Fruit fly (Drosophila melanogaster): Measurements from ENCODE around the gene CG13698.
A peak's percentile ranks its signal among the peaks of the same experiment; 100 is the strongest.

CG13698 gene

dm6 chr3L:18073559-18074134 lies 32.3 kb downstream of the CG13698 start, which contains the start of gene CG44004:
CG44004 (minus strand) TSS chr3L:18073863.
- no peak for TF ChIP-seq CG32006 (GFP tag; optimal IDR thresholded peaks at IDR 0.05)
- TF ChIP-seq CG11762 (GFP tag; optimal IDR thresholded peaks at IDR 0.05; ENCODE audit: insufficient read depth), result no peak
- TF ChIP-seq CG6854 (GFP tag; optimal IDR thresholded peaks at IDR 0.05), result peak; percentile 21
- TF ChIP-seq Eip78C (GFP tag), result peak; percentile 65
- peak; percentile 59 for TF ChIP-seq CG6276 (GFP tag; optimal IDR thresholded peaks at IDR 0.05)
- peak; percentile 47 for TF ChIP-seq svp (GFP tag)
- peak in 1 of 2 experiments; percentile 45 for TF ChIP-seq ss (GFP tag; optimal IDR thresholded peaks at IDR 0.05)
- peak; percentile 5 for TF ChIP-seq CG6808 (GFP tag; optimal IDR thresholded peaks at IDR 0.05)

dm6 chr3L:18072023-18072422 lies 33.9 kb downstream of the CG13698 start, which contains the start of gene CG44005:
CG44005 (minus strand) TSS chr3L:18072123.
- no peak for TF ChIP-seq Hr4 (GFP tag; optimal IDR thresholded peaks at IDR 0.05)
- no peak for TF ChIP-seq CG11294 (GFP tag; IDR thresholded peaks at IDR 0.05)
- no peak for TF ChIP-seq CG6276 (GFP tag; optimal IDR thresholded peaks at IDR 0.05)
- no peak for TF ChIP-seq Smox (GFP tag; optimal IDR thresholded peaks at IDR 0.05)
- TF ChIP-seq Ets21C (GFP tag; optimal IDR thresholded peaks at IDR 0.05), result no peak
- no peak for TF ChIP-seq CG8632 (GFP tag; optimal IDR thresholded peaks at IDR 0.05)
- no peak for TF ChIP-seq CG8319 (GFP tag; optimal IDR thresholded peaks at IDR 0.05)
- no peak for TF ChIP-seq Eip75B (GFP tag; optimal IDR thresholded peaks at IDR 0.05)
- no peak for TF ChIP-seq Met (GFP tag; optimal IDR thresholded peaks at IDR 0.05)
- TF ChIP-seq CG7368 (GFP tag; optimal IDR thresholded peaks at IDR 0.05), result no peak
- no peak for TF ChIP-seq topi (GFP tag; optimal IDR thresholded peaks at IDR 0.05)
- TF ChIP-seq OdsH (GFP tag; optimal IDR thresholded peaks at IDR 0.05), result no peak
- TF ChIP-seq spab (GFP tag; optimal IDR thresholded peaks at IDR 0.05), result no peak
- TF ChIP-seq salr (GFP tag; optimal IDR thresholded peaks at IDR 0.05), result no peak
- no peak for TF ChIP-seq Blimp-1 (GFP tag; optimal IDR thresholded peaks at IDR 0.05)
- TF ChIP-seq Eip78C (GFP tag), result no peak
- no peak for TF ChIP-seq CG4318 (GFP tag; optimal IDR thresholded peaks at IDR 0.05)
- no peak for TF ChIP-seq CG6163 (GFP tag; IDR thresholded peaks at IDR 0.05)
- no peak for TF ChIP-seq pdm3 (GFP tag; optimal IDR thresholded peaks at IDR 0.05)
- no peak for TF ChIP-seq CG6808 (GFP tag; optimal IDR thresholded peaks at IDR 0.05)

dm6 chr3L:18070050-18070449 lies 35.9 kb downstream of the CG13698 start, which contains the start of gene CG44006:
CG44006 (minus strand) TSS chr3L:18070150.
- TF ChIP-seq CG11294 (GFP tag; IDR thresholded peaks at IDR 0.05) (no peak; the same call in 1 of the 2 replicates), Blimp-1 (GFP tag; optimal IDR thresholded peaks at IDR 0.05) (no peak), pdm3 (GFP tag; optimal IDR thresholded peaks at IDR 0.05) (no peak), CG11762 (GFP tag; optimal IDR thresholded peaks at IDR 0.05; ENCODE audit: insufficient read depth) (no peak), Eip78C (GFP tag) (peak; percentile 16), cyc (GFP tag; optimal IDR thresholded peaks at IDR 0.05) (no peak)

dm6 chr3L:18064632-18065482 lies 41.1 kb downstream of the CG13698 start, which contains the start of gene Eip75B:
Eip75B (minus strand) TSS chr3L:18064696.
- peak; percentile 76 for TF ChIP-seq lz (GFP tag; optimal IDR thresholded peaks at IDR 0.05)
- no peak; the same call in 2 of the 3 replicates for TF ChIP-seq eg (GFP tag; IDR thresholded peaks at IDR 0.05)
- TF ChIP-seq fd85E (GFP tag; optimal IDR thresholded peaks at IDR 0.05), result no peak
- TF ChIP-seq CG10631 (GFP tag; optimal IDR thresholded peaks at IDR 0.05), result peak; percentile 67
- peak; percentile 55 for TF ChIP-seq fd59A (GFP tag; optimal IDR thresholded peaks at IDR 0.05)
- peak; percentile 25 for TF ChIP-seq CG11902 (GFP tag; optimal IDR thresholded peaks at IDR 0.05)
- TF ChIP-seq CG16779 (tag; optimal IDR thresholded peaks at IDR 0.05), result peak; percentile 4
- TF ChIP-seq CG8319 (GFP tag; optimal IDR thresholded peaks at IDR 0.05), result peak; percentile 50
- peak; percentile 68 for TF ChIP-seq Hr4 (GFP tag; optimal IDR thresholded peaks at IDR 0.05)
- peak; percentile 0 for TF ChIP-seq vri (GFP tag; optimal IDR thresholded peaks at IDR 0.05)
- TF ChIP-seq Hr39 (GFP tag; optimal IDR thresholded peaks at IDR 0.05), result peak; percentile 62
- peak; percentile 66 for TF ChIP-seq Smox (GFP tag; optimal IDR thresholded peaks at IDR 0.05)
- peak; percentile 71 for TF ChIP-seq OdsH (GFP tag; optimal IDR thresholded peaks at IDR 0.05)
- TF ChIP-seq CG11294 (GFP tag; IDR thresholded peaks at IDR 0.05), result no peak
- peak; percentile 64 for TF ChIP-seq CG6792 (GFP tag; optimal IDR thresholded peaks at IDR 0.05)
- peak; percentile 16 for TF ChIP-seq CG11762 (GFP tag; optimal IDR thresholded peaks at IDR 0.05; ENCODE audit: insufficient read depth)
- peak; percentile 49 for TF ChIP-seq Sox15 (GFP tag; optimal IDR thresholded peaks at IDR 0.05)
- TF ChIP-seq net (GFP tag; optimal IDR thresholded peaks at IDR 0.05), result peak; percentile 63
- TF ChIP-seq Sox102F (GFP tag; optimal IDR thresholded peaks at IDR 0.05), result peak; percentile 55
- TF ChIP-seq Ets96B (tag; optimal IDR thresholded peaks at IDR 0.05), result peak; percentile 62
- peak; percentile 56; the same call in 2 of the 3 replicates for TF ChIP-seq CG8119 (GFP tag; IDR thresholded peaks at IDR 0.05)
- TF ChIP-seq ss (GFP tag; optimal IDR thresholded peaks at IDR 0.05), result peak; percentile 4 to 33
- peak; percentile 66; the same call in 2 of the 3 replicates for TF ChIP-seq CG6163 (GFP tag; IDR thresholded peaks at IDR 0.05)
- TF ChIP-seq fkh (GFP tag; optimal IDR thresholded peaks at IDR 0.05), result no peak

Data from whole organism, prepupa.